Worm (Caenorhabditis elegans) whole organism, L4/young adult: ENCODE results near the gene F54D5.2.

Source experiments
- W03F9.2 ChIP-seq: fragments of 150-350 bp; optimal IDR thresholded peaks from 2 replicates; lab custom pipeline; 2014; ENCODE audit warnings: missing biosample characterization, missing genetic modification characterization
- him-1 ChIP-seq: sonication (generic microtip); optimal IDR thresholded peaks from 2 replicates; lab custom pipeline; 2016; ENCODE audit warnings: missing genotype, missing genetic modification reagents, missing genetic modification characterization, missing compliant biosample characterization

DNA sequence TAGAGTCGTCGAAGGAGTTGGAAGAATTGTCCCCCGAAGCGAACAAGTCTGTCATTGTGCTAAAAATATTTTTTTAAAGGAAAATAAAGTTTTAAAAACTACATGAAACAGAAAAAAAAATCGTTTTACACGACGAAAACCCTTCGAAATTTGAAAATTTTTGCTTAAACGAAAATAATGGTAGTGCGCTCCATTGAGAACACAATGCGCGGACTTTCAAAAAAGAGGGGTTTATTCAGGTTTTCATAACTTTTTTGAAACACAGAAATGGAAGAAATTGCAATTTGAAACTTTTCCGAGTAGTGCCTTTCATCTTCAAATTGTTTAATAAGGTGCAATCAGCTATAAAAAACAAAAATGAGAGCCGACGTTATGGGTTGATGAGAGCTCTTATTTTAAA lies 26.8 kb downstream of the F54D5.2 start, which contains the start of gene npp-5:
- TF ChIP-seq him-1 (tag; lab: Kevin White, UChicago) (no peak), W03F9.2 (tag; lab: Kevin White, UChicago) (no peak)
